Fruit fly (Drosophila melanogaster): ENCODE data around the gene Gagr.

Gene Gagr

dm6 chr3L:16408609-16409439, 14.4 kb downstream of the Gagr start (continued):
- TF ChIP-seq CG1024 (GFP tag; IDR thresholded peaks at IDR 0.05), result peak; percentile 38; the same call in 1 of the 2 replicates
- TF ChIP-seq tap (tag; optimal IDR thresholded peaks at IDR 0.05), result no peak
- no peak for TF ChIP-seq prd (optimal IDR thresholded peaks at IDR 0.05)
- peak; percentile 63 for TF ChIP-seq prd (GFP tag; IDR thresholded peaks at IDR 0.05)
- peak; percentile 19 for TF ChIP-seq repo (GFP tag; optimal IDR thresholded peaks at IDR 0.05)
- TF ChIP-seq CG4854 (GFP tag; optimal IDR thresholded peaks at IDR 0.05), result peak; percentile 6
- peak; percentile 59 for TF ChIP-seq gcm (GFP tag; optimal IDR thresholded peaks at IDR 0.05)
- TF ChIP-seq CG1233 (GFP tag; optimal IDR thresholded peaks at IDR 0.05), result peak; percentile 74
- no peak for TF ChIP-seq CG1647 (GFP tag; optimal IDR thresholded peaks at IDR 0.05)
- no peak for TF ChIP-seq CG9932 (GFP tag; IDR thresholded peaks at IDR 0.05)
- no peak for TF ChIP-seq fd3F (GFP tag; optimal IDR thresholded peaks at IDR 0.05)
- TF ChIP-seq gsb (GFP tag; IDR thresholded peaks at IDR 0.05), result no peak
- TF ChIP-seq CG14860 (GFP tag; IDR thresholded peaks at IDR 0.05; ENCODE audit: partially characterized antibody), result no peak
- TF ChIP-seq jumu (GFP tag; optimal IDR thresholded peaks at IDR 0.05), result no peak
- no peak for TF ChIP-seq MBD-R2 (GFP tag; IDR thresholded peaks at IDR 0.05)
- TF ChIP-seq Nf-YC (tag; optimal IDR thresholded peaks at IDR 0.05), result no peak
- no peak for TF ChIP-seq Six4 (GFP tag; optimal IDR thresholded peaks at IDR 0.05)
- no peak for TF ChIP-seq Hmx (GFP tag; optimal IDR thresholded peaks at IDR 0.05)
- no peak for TF ChIP-seq Bteb2 (GFP tag; optimal IDR thresholded peaks at IDR 0.05)
- TF ChIP-seq chn (GFP tag; optimal IDR thresholded peaks at IDR 0.05), result peak; percentile 24
- TF ChIP-seq stwl (tag; optimal IDR thresholded peaks at IDR 0.05), result peak; percentile 0
- TF ChIP-seq rib (GFP tag; IDR thresholded peaks at IDR 0.05), result 0 out of 2 replicates have a peak, but pooled peaks have one; percentile 10
- no peak for TF ChIP-seq sisA (GFP tag; IDR thresholded peaks at IDR 0.05)
- peak; percentile 89 for TF ChIP-seq CG14710 (tag; optimal IDR thresholded peaks at IDR 0.05)
- TF ChIP-seq CG10565 (GFP tag; optimal IDR thresholded peaks at IDR 0.05), result no peak
- no peak for TF ChIP-seq CG6683 (GFP tag; optimal IDR thresholded peaks at IDR 0.05)
- TF ChIP-seq toy (GFP tag; IDR thresholded peaks at IDR 0.05), result no peak
- peak; percentile 65 for TF ChIP-seq CG8290 (GFP tag; optimal IDR thresholded peaks at IDR 0.05)
- peak in 1 of 2 experiments; percentile 80 for TF ChIP-seq CG8290 (tag; optimal IDR thresholded peaks at IDR 0.05)
- TF ChIP-seq NK7.1 (GFP tag; optimal IDR thresholded peaks at IDR 0.05), result peak; percentile 43
- TF ChIP-seq h (optimal IDR thresholded peaks at IDR 0.05), result no peak
- no peak for TF ChIP-seq wor (GFP tag; IDR thresholded peaks at IDR 0.05)
- TF ChIP-seq vfl (GFP tag; optimal IDR thresholded peaks at IDR 0.05), result no peak
- TF ChIP-seq bsh (GFP tag; optimal IDR thresholded peaks at IDR 0.05), result peak; percentile 32 to 61
- TF ChIP-seq CG15601 (tag; optimal IDR thresholded peaks at IDR 0.05), result peak; percentile 44
- TF ChIP-seq sens-2 (GFP tag; IDR thresholded peaks at IDR 0.05), result no peak
- TF ChIP-seq Trl (optimal IDR thresholded peaks at IDR 0.05), result peak; percentile 58 to 63
- peak; percentile 27 for TF ChIP-seq Trl (GFP tag; optimal IDR thresholded peaks at IDR 0.05)
- no peak for TF ChIP-seq Lpt (GFP tag; optimal IDR thresholded peaks at IDR 0.05)
- TF ChIP-seq CG12219 (GFP tag; optimal IDR thresholded peaks at IDR 0.05), result peak; percentile 41
- no peak for TF ChIP-seq CG17912 (GFP tag; optimal IDR thresholded peaks at IDR 0.05)
- TF ChIP-seq CG11398 (GFP tag; optimal IDR thresholded peaks at IDR 0.05), result peak; percentile 46
- no peak for TF ChIP-seq CG9437 (GFP tag; optimal IDR thresholded peaks at IDR 0.05)
- no peak for TF ChIP-seq usp (GFP tag; optimal IDR thresholded peaks at IDR 0.05)
- peak; percentile 33 for TF ChIP-seq Bdp1 (GFP tag; optimal IDR thresholded peaks at IDR 0.05)
- TF ChIP-seq CG8765 (GFP tag; IDR thresholded peaks at IDR 0.05), result no peak
- peak; percentile 39 for TF ChIP-seq NC2α (GFP tag; optimal IDR thresholded peaks at IDR 0.05)
- TF ChIP-seq gsb-n (tag; optimal IDR thresholded peaks at IDR 0.05), result peak; percentile 60
- no peak for TF ChIP-seq D19B (GFP tag; optimal IDR thresholded peaks at IDR 0.05)
- peak; percentile 46 for TF ChIP-seq Mes4 (GFP tag; optimal IDR thresholded peaks at IDR 0.05)
- TF ChIP-seq CG18262 (tag; optimal IDR thresholded peaks at IDR 0.05), result peak; percentile 34
- TF ChIP-seq CG8944 (GFP tag; optimal IDR thresholded peaks at IDR 0.05), result peak; percentile 61

Data from whole organism, embryonic.